Fruit fly (Drosophila melanogaster) S2 (cell line): Measurements from ENCODE around the gene cyst.

Experiments
- CG8478 ChIP-seq: fragments of >200 bp; optimal IDR thresholded peaks from 2 replicates; lab custom pipeline; 2018
- CTCF ChIP-seq, 2 experiments: fragments of >200 bp; optimal IDR thresholded peaks; 2 replicates each; lab custom pipeline; 2018

dm6 chr2L:19528308-19528707, 19.7 kb upstream of the cyst start:
- TF ChIP-seq CG8478 (lab: Kevin White, UChicago) = no peak
- no peak for TF ChIP-seq CTCF (optimal IDR thresholded peaks at IDR 0.05; lab: Kevin White, UChicago)
